Worm (Caenorhabditis elegans): ENCODE data around the gene rpoa-1.

DNA sequence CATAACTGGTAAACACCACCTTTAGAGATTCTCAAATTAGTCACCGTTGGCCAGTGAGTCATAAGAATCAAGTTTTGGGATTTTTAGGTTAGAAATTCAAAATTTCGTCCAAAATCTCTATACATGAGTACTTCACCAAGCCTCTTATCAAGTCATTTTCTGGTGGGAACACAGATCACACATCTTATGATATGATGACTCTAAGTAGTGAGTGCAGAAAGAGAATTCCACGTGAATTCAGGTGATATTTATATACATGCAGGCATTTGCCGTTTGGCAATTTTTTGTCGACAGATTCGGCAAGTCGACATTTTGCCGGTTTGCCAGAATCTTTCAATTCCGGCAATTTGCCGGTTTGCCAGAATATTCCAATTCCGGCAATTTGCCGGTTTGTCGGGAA is 22.5 kb downstream of the rpoa-1 start:
- TF ChIP-seq ref-1 (GFP tag; conservative IDR thresholded peaks at IDR 0.05): no peak
- TF ChIP-seq klf-2 (GFP tag; conservative IDR thresholded peaks at IDR 0.05): no peak
- TF ChIP-seq T22C8.4 (GFP tag; IDR thresholded peaks at IDR 0.05): no peak
- no peak for TF ChIP-seq tab-1 (GFP tag; IDR thresholded peaks at IDR 0.05)
